Fruit fly (Drosophila melanogaster): ENCODE data around the gene chas.

The chas gene

DNA sequence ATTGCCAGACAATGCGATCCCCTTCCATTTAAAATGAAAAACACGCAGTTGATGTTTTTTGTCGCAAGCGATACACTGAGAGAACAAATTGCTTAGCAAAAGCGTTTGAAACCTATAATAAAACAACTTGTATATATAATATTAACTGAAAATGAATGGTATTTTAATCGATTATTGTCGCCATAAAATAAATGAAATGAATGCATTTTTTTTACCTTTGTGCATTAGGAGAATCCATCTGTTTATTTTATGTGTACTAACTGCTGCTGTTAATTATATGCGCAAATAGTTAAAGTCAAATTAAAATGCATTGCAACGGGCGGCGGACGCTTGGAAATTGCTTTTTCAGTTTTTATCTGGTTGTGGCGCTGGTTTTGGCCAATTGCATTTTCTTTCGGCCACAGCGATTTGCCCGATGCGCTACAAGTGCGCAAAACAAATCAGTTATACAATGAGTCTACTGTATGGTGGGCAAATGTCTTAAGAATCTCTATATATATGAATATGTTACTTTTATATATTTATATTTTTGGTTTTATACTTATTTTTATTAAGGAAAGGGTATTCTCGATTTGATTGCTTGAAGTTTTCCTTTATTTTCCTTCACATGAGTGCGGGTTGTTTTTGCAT, 28.1 kb upstream of the chas start (continued):
- TF ChIP-seq tgo (GFP tag; IDR thresholded peaks at IDR 0.05) (0 out of 3 replicates have a peak, but pooled peaks have one; percentile 31), HLH3B (GFP tag; IDR thresholded peaks at IDR 0.05) (peak; percentile 34; the same call in 1 of the 2 replicates), Xbp1 (GFP tag; optimal IDR thresholded peaks at IDR 0.05) (no peak), Nf-YC (tag; optimal IDR thresholded peaks at IDR 0.05) (peak; percentile 30), amos (GFP tag; IDR thresholded peaks at IDR 0.05; ENCODE audit: partially characterized antibody) (no peak), CG9215 (GFP tag; IDR thresholded peaks at IDR 0.05) (no peak), CG9797 (GFP tag; optimal IDR thresholded peaks at IDR 0.05) (no peak), CG8388 (GFP tag; optimal IDR thresholded peaks at IDR 0.05) (no peak), CG7372 (GFP tag; IDR thresholded peaks at IDR 0.05) (no peak), CG12155 (GFP tag; optimal IDR thresholded peaks at IDR 0.05) (peak; percentile 6), chm (GFP tag; IDR thresholded peaks at IDR 0.05) (no peak), Dfd (GFP tag; optimal IDR thresholded peaks at IDR 0.05) (no peak), HHEX (GFP tag; optimal IDR thresholded peaks at IDR 0.05) (peak; percentile 27), CG16779 (GFP tag; IDR thresholded peaks at IDR 0.05) (no peak), stc (GFP tag; IDR thresholded peaks at IDR 0.05) (no peak), her (GFP tag; optimal IDR thresholded peaks at IDR 0.05) (no peak), CHES-1-like (GFP tag; optimal IDR thresholded peaks at IDR 0.05) (no peak), CG17802 (tag; optimal IDR thresholded peaks at IDR 0.05) (no peak), Doc2 (GFP tag; IDR thresholded peaks at IDR 0.05) (no peak), CG11398 (GFP tag; optimal IDR thresholded peaks at IDR 0.05) (no peak), al (GFP tag; IDR thresholded peaks at IDR 0.05) (0 out of 2 replicates have a peak, but pooled peaks have one; percentile 13), CG7786 (GFP tag; optimal IDR thresholded peaks at IDR 0.05) (no peak), CG12071 (GFP tag; optimal IDR thresholded peaks at IDR 0.05) (no peak), CG2116 (GFP tag; optimal IDR thresholded peaks at IDR 0.05) (no peak), CG18011 (GFP tag; optimal IDR thresholded peaks at IDR 0.05) (no peak), CG7556 (GFP tag; optimal IDR thresholded peaks at IDR 0.05) (no peak), H15 (GFP tag; IDR thresholded peaks at IDR 0.05) (no peak), Dll (GFP tag; IDR thresholded peaks at IDR 0.05; ENCODE audit: partially characterized antibody) (no peak), ems (GFP tag; optimal IDR thresholded peaks at IDR 0.05) (no peak), sr (GFP tag; IDR thresholded peaks at IDR 0.05) (no peak), ase (GFP tag; IDR thresholded peaks at IDR 0.05) (0 out of 3 replicates have a peak, but pooled peaks have one; percentile 42), Oli (tag; optimal IDR thresholded peaks at IDR 0.05) (peak; percentile 20), cad (GFP tag; optimal IDR thresholded peaks at IDR 0.05) (no peak), CG31224 (GFP tag; IDR thresholded peaks at IDR 0.05) (no peak), CG15601 (tag; optimal IDR thresholded peaks at IDR 0.05) (no peak), CG16813 (GFP tag; IDR thresholded peaks at IDR 0.05; ENCODE audit: partially characterized antibody) (no peak), Jarid2 (GFP tag; optimal IDR thresholded peaks at IDR 0.05) (peak; percentile 5), CG7928 (GFP tag; optimal IDR thresholded peaks at IDR 0.05) (no peak), hth (optimal IDR thresholded peaks at IDR 0.05) (no peak), Meics (GFP tag; optimal IDR thresholded peaks at IDR 0.05) (peak; percentile 38), Antp (GFP tag; optimal IDR thresholded peaks at IDR 0.05) (no peak), Spps (tag; optimal IDR thresholded peaks at IDR 0.05) (no peak), Gug (GFP tag; IDR thresholded peaks at IDR 0.05) (no peak), sc (optimal IDR thresholded peaks at IDR 0.05) (no peak), sc (GFP tag; optimal IDR thresholded peaks at IDR 0.05) (no peak), CG3163 (GFP tag; optimal IDR thresholded peaks at IDR 0.05) (no peak), BtbVII (GFP tag; optimal IDR thresholded peaks at IDR 0.05) (peak; percentile 5), CG7357 (GFP tag; IDR thresholded peaks at IDR 0.05) (0 out of 3 replicates have a peak, but pooled peaks have one; percentile 48), CG2129 (GFP tag; IDR thresholded peaks at IDR 0.05; ENCODE audit: partially characterized antibody) (no peak), sens-2 (GFP tag; IDR thresholded peaks at IDR 0.05) (no peak), CG34376 (GFP tag; optimal IDR thresholded peaks at IDR 0.05) (no peak)

Measured in whole organism, embryonic.